Worm (Caenorhabditis elegans) whole organism, young adult: ENCODE results near the gene C49C3.15.
A peak's percentile ranks its signal among the peaks of the same experiment; 100 is the strongest.

Experiments
- B0019.2 ChIP-seq: fragments of 200-800 bp; sonication (Bioruptor generic); conservative IDR thresholded peaks from 2 replicates; pipeline ENCODE4 v1.3.6; 2022; ENCODE audit warnings: missing genetic modification reagents, missing genetic modification characterization, missing compliant biosample characterization
- B0336.3 ChIP-seq: fragments of 200-800 bp; sonication (Bioruptor generic); IDR thresholded peaks from 2 replicates; pipeline ENCODE4 v1.3.6; 2022; ENCODE audit warnings: missing genetic modification characterization, missing compliant biosample characterization
- F49E8.2 ChIP-seq: sonication (generic microtip); optimal IDR thresholded peaks from 3 replicates; lab custom pipeline; 2017; ENCODE audit warnings: missing genetic modification characterization, mild to moderate bottlenecking, missing compliant biosample characterization, antibody characterized with exemption, moderate library complexity; ENCODE audit not compliant: insufficient read depth
- K12H6.12 ChIP-seq: fragments of 200-800 bp; sonication (Bioruptor generic); optimal IDR thresholded peaks from 2 replicates; lab custom pipeline; 2018; ENCODE audit warnings: mild to moderate bottlenecking, missing genetic modification characterization, missing compliant biosample characterization
- T26A5.8 ChIP-seq: sonication (generic microtip); optimal IDR thresholded peaks from 2 replicates; lab custom pipeline; 2016; ENCODE audit warnings: missing genetic modification characterization, missing compliant biosample characterization
- Y53F4B.3 ChIP-seq: fragments of 200-800 bp; sonication (Bioruptor generic); IDR thresholded peaks from 2 replicates; pipeline ENCODE4 v1.3.6; 2022; ENCODE audit warnings: missing genetic modification reagents, missing genetic modification characterization, missing compliant biosample characterization
- Y56A3A.18 ChIP-seq: fragments of 200-800 bp; sonication (Bioruptor generic); IDR thresholded peaks from 2 replicates; pipeline ENCODE4 v1.3.6; 2022; ENCODE audit warnings: missing genetic modification reagents, missing genetic modification characterization, missing compliant biosample characterization
- Y95B8A.8 ChIP-seq: fragments of 200-800 bp; sonication (Bioruptor generic); IDR thresholded peaks from 2 replicates; pipeline ENCODE4 v1.3.6; 2022; ENCODE audit warnings: missing genetic modification reagents, missing genetic modification characterization, missing compliant biosample characterization
- athp-1 ChIP-seq: sonication (generic microtip); optimal IDR thresholded peaks from 2 replicates; lab custom pipeline; 2017; ENCODE audit warnings: mild to moderate bottlenecking, missing genetic modification characterization, missing compliant biosample characterization
- attf-6 ChIP-seq: fragments of 200-800 bp; sonication (Bioruptor generic); IDR thresholded peaks from 2 replicates; pipeline ENCODE4 v1.3.6; 2022; ENCODE audit warnings: missing genetic modification reagents, missing genetic modification characterization, missing compliant biosample characterization
- cebp-2 ChIP-seq: fragments of 200-800 bp; sonication (Bioruptor generic); IDR thresholded peaks from 2 replicates; pipeline ENCODE4 v1.3.6; 2022; ENCODE audit warnings: missing genetic modification characterization, missing compliant biosample characterization
- ceh-27 ChIP-seq: fragments of 200-800 bp; sonication (Bioruptor generic); optimal IDR thresholded peaks from 2 replicates; lab custom pipeline; 2018; ENCODE audit warnings: mild to moderate bottlenecking, missing genetic modification characterization, moderate library complexity, missing compliant biosample characterization
- ceh-58 ChIP-seq: fragments of 200-800 bp; sonication (Bioruptor generic); IDR thresholded peaks from 2 replicates; pipeline ENCODE4 v1.3.6; 2022; ENCODE audit warnings: missing genetic modification characterization, missing compliant biosample characterization
- dpl-1 ChIP-seq: fragments of 150-350 bp; optimal IDR thresholded peaks from 2 replicates; lab custom pipeline; 2014; ENCODE audit warnings: missing biosample characterization, missing genetic modification reagents, missing genetic modification characterization
- efl-1 ChIP-seq: fragments of 150-350 bp; optimal IDR thresholded peaks from 2 replicates; lab custom pipeline; 2014; ENCODE audit warnings: missing biosample characterization, missing genetic modification reagents, missing genetic modification characterization
- egrh-3 ChIP-seq: fragments of 200-800 bp; sonication (Bioruptor generic); IDR thresholded peaks from 2 replicates; pipeline ENCODE4 v1.3.6; 2022; ENCODE audit warnings: missing genetic modification reagents, missing genetic modification characterization, missing compliant biosample characterization
- ekl-4 ChIP-seq: fragments of 200-800 bp; sonication (Bioruptor generic); IDR thresholded peaks from 2 replicates; pipeline ENCODE4 v1.3.6; 2022; ENCODE audit warnings: missing genetic modification reagents, missing genetic modification characterization, missing compliant biosample characterization
- him-1 ChIP-seq: sonication (generic microtip); optimal IDR thresholded peaks from 2 replicates; lab custom pipeline; 2016; ENCODE audit warnings: missing genotype, missing genetic modification reagents, missing genetic modification characterization, missing compliant biosample characterization
- let-526 ChIP-seq: fragments of 200-800 bp; sonication (Bioruptor generic); IDR thresholded peaks from 2 replicates; pipeline ENCODE4 v1.3.6; 2022; ENCODE audit warnings: missing genetic modification reagents, missing genetic modification characterization, missing compliant biosample characterization
- let-607 ChIP-seq, 2 experiments: fragments of 200-800 bp in 1 of 2; sonication (Bioruptor generic) in 1 of 2; sonication (generic microtip) in 1 of 2; optimal IDR thresholded peaks; 2 replicates each; lab custom pipeline; 2016 to 2018; ENCODE audit warnings: mild to moderate bottlenecking in 2 of 2, missing compliant biosample characterization in 2 of 2, missing genetic modification characterization in 2 of 2, moderate library complexity in 2 of 2, missing genotype in 1 of 2
- lin-26 ChIP-seq: fragments of 200-800 bp; sonication (Bioruptor generic); IDR thresholded peaks from 2 replicates; pipeline ENCODE4 v1.3.6; 2022; ENCODE audit warnings: missing genetic modification reagents, missing genetic modification characterization, missing compliant biosample characterization
- lin-54 ChIP-seq: fragments of 200-800 bp; sonication (Bioruptor generic); optimal IDR thresholded peaks from 2 replicates; lab custom pipeline; 2018; ENCODE audit warnings: mild to moderate bottlenecking, missing genetic modification characterization, missing compliant biosample characterization
- nfyb-1 ChIP-seq: fragments of 200-800 bp; sonication (Bioruptor generic); IDR thresholded peaks from 2 replicates; pipeline ENCODE4 v1.3.6; 2022; ENCODE audit warnings: missing genetic modification reagents, missing genetic modification characterization, missing compliant biosample characterization
- nhr-120 ChIP-seq: fragments of 200-800 bp; sonication (Bioruptor generic); IDR thresholded peaks from 2 replicates; pipeline ENCODE4 v1.3.6; 2022; ENCODE audit warnings: missing genetic modification characterization, missing compliant biosample characterization
- nhr-80 ChIP-seq: sonication (generic microtip); optimal IDR thresholded peaks from 2 replicates; lab custom pipeline; 2016; ENCODE audit warnings: missing genetic modification characterization, missing compliant biosample characterization
- sptf-2 ChIP-seq: fragments of 200-800 bp; sonication (Bioruptor generic); optimal IDR thresholded peaks from 2 replicates; lab custom pipeline; 2018; ENCODE audit warnings: mild to moderate bottlenecking, missing genetic modification characterization, missing compliant biosample characterization
- tbp1 ChIP-seq: fragments of 200-800 bp; sonication (Bioruptor generic); optimal IDR thresholded peaks from 2 replicates; lab custom pipeline; 2018; ENCODE audit warnings: mild to moderate bottlenecking, missing genetic modification characterization, missing compliant biosample characterization
- tbx-9 ChIP-seq: sonication (generic microtip); optimal IDR thresholded peaks from 2 replicates; lab custom pipeline; 2016; ENCODE audit warnings: borderline replicate concordance, missing genetic modification characterization, inconsistent platforms, missing compliant biosample characterization
- unc-130 ChIP-seq: sonication (generic microtip); optimal IDR thresholded peaks from 2 replicates; lab custom pipeline; 2016; ENCODE audit warnings: missing genetic modification reagents, missing genetic modification characterization, missing compliant biosample characterization
- zfh-2 ChIP-seq: fragments of 200-800 bp; sonication (Bioruptor generic); conservative IDR thresholded peaks from 2 replicates; pipeline ENCODE4 v1.3.6; 2022; ENCODE audit warnings: missing genetic modification reagents, missing genetic modification characterization, missing compliant biosample characterization
- ztf-18 ChIP-seq: sonication (generic microtip); optimal IDR thresholded peaks from 2 replicates; lab custom pipeline; 2016; ENCODE audit warnings: missing genotype, mild to moderate bottlenecking, missing genetic modification characterization, missing compliant biosample characterization
- ztf-26 ChIP-seq: sonication (generic microtip); optimal IDR thresholded peaks from 2 replicates; lab custom pipeline; 2017; ENCODE audit warnings: missing genetic modification characterization, missing compliant biosample characterization
- ztf-28 ChIP-seq: fragments of 200-800 bp; sonication (Bioruptor generic); IDR thresholded peaks from 2 replicates; pipeline ENCODE4 v1.3.6; 2022; ENCODE audit warnings: missing genetic modification reagents, missing genetic modification characterization, missing compliant biosample characterization

Gene C49C3.15

DNA sequence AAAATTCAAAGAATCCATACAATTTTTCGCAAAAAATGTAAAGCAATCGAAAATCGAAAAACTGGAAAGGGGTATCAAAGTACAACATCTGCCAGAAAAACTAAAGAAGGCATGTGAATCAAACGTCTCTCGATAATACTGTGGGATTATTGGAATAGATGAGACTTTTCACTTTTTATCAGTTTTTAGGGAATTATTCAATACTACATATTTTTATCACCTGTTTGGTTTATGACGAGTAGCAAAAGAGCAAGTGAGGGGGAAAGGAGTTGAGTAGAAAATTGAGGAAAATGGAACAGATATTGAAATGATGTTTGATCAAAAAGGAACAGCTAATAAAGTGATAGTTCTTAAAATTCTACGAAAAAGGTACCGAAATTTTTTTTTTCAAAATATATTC lies 41.0 kb upstream of the C49C3.15 start:
- no peak for TF ChIP-seq athp-1 (tag; lab: Kevin White, UChicago)
- TF ChIP-seq lin-54 (GFP tag; lab: Kevin White, UChicago) = no peak
- peak; percentile 9 for TF ChIP-seq nhr-80 (tag; lab: Kevin White, UChicago)
- TF ChIP-seq Y56A3A.18 (GFP tag; lab: Robert Waterston, UW) = no peak
- TF ChIP-seq unc-130 (GFP tag; lab: Kevin White, UChicago) = no peak
- no peak for TF ChIP-seq tbp1 (GFP tag; lab: Kevin White, UChicago)
- TF ChIP-seq, all 124 proteins: peak for 1

DNA sequence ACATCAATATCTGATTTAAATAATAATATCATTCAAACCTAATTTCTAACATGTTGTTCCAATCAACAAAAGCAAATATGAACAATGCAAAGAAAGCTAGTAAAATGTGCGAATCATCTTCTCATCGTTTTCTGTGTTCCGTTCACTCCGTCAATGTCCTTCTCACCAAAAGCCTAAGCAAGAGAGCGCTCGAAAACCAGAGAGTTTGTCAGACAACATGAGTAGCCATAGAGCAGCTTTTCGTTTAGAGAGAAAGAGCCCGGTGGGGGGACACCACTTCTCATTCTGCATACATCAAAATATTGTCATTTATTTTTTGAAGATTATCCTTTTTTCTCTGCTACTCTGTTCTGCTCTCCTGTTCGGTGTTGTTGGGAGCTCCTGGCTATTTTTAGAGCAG lies 40.4 kb upstream of the C49C3.15 start:
- TF ChIP-seq Y56A3A.18 (GFP tag; lab: Robert Waterston, UW) (no peak), cebp-2 (GFP tag; lab: Robert Waterston, UW) (no peak), athp-1 (tag; lab: Kevin White, UChicago) (no peak), Y95B8A.8 (GFP tag; lab: Robert Waterston, UW) (no peak), let-607 (tag; optimal IDR thresholded peaks at IDR 0.05; lab: Kevin White, UChicago) (no peak), K12H6.12 (tag; lab: Kevin White, UChicago) (no peak), nfyb-1 (GFP tag; lab: Robert Waterston, UW) (no peak), attf-6 (GFP tag; lab: Robert Waterston, UW) (no peak), ztf-26 (tag; lab: Kevin White, UChicago) (no peak), T26A5.8 (tag; lab: Kevin White, UChicago) (no peak), B0336.3 (no peak), tbx-9 (tag; lab: Kevin White, UChicago) (no peak), nhr-80 (tag; lab: Kevin White, UChicago) (no peak), let-526 (GFP tag; lab: Robert Waterston, UW) (no peak), ztf-18 (tag; lab: Kevin White, UChicago) (no peak)

ce11 chrIV:17294489-17294888 lies 39.5 kb upstream of the C49C3.15 start, which contains the start of gene T28F3.5:
Gene T28F3.5, plus strand, starts transcription at chrIV:17294789.
- TF ChIP-seq B0019.2 (GFP tag; lab: Robert Waterston, UW) (no peak), Y95B8A.8 (GFP tag; lab: Robert Waterston, UW) (no peak), dpl-1 (GFP tag; lab: Kevin White, UChicago) (no peak), efl-1 (no peak), nhr-120 (no peak), unc-130 (GFP tag; lab: Kevin White, UChicago) (no peak), F49E8.2 (tag; lab: Kevin White, UChicago) (no peak), egrh-3 (GFP tag; lab: Robert Waterston, UW) (no peak), ekl-4 (GFP tag; lab: Robert Waterston, UW) (no peak), him-1 (tag; lab: Kevin White, UChicago) (no peak), sptf-2 (GFP tag; lab: Kevin White, UChicago) (no peak), lin-26 (no peak)

- no peak for TF ChIP-seq B0336.3
- no peak for TF ChIP-seq Y53F4B.3 (GFP tag; lab: Robert Waterston, UW)
- TF ChIP-seq zfh-2 (GFP tag; lab: Robert Waterston, UW) = no peak
- TF ChIP-seq F49E8.2 (tag; lab: Kevin White, UChicago) = no peak
- TF ChIP-seq egrh-3 (GFP tag; lab: Robert Waterston, UW) = no peak
- TF ChIP-seq ceh-27 (GFP tag; lab: Kevin White, UChicago) = no peak
- TF ChIP-seq ceh-58 (GFP tag; lab: Robert Waterston, UW) = no peak
- no peak for TF ChIP-seq ztf-28
Measured at ce11 chrIV:17301933-17302332, 32.1 kb upstream of the C49C3.15 start, which contains the start of gene ifta-2. Gene ifta-2, minus strand, starts transcription at chrIV:17302033.
